Worm (Caenorhabditis elegans) whole organism, L1 larva: ENCODE data around the gene madf-8.

ENCODE experiments used
- aly-2 ChIP-seq: fragments of 150-350 bp; optimal IDR thresholded peaks from 2 replicates; lab custom pipeline; 2014; ENCODE audit warnings: missing biosample characterization, missing genetic modification characterization
- blmp-1 ChIP-seq: fragments of 150-350 bp; optimal IDR thresholded peaks from 2 replicates; lab custom pipeline; 2014; ENCODE audit warnings: missing biosample characterization, missing genetic modification characterization
- dsc-1 ChIP-seq: sonication (generic microtip); optimal IDR thresholded peaks from 2 replicates; lab custom pipeline; 2016; ENCODE audit warnings: mild to moderate bottlenecking, missing genetic modification characterization, missing compliant biosample characterization
- lin-13 ChIP-seq: fragments of 150-350 bp; optimal IDR thresholded peaks from 2 replicates; lab custom pipeline; 2014; ENCODE audit warnings: missing biosample characterization, missing genetic modification reagents, missing genetic modification characterization
- lin-14 ChIP-seq: fragments of 200-800 bp; sonication (Bioruptor generic); optimal IDR thresholded peaks from 2 replicates; lab custom pipeline; 2018; ENCODE audit warnings: mild to moderate bottlenecking, missing genetic modification characterization, moderate library complexity, missing compliant biosample characterization
- lir-3 ChIP-seq: sonication (generic microtip); optimal IDR thresholded peaks from 2 replicates; lab custom pipeline; 2016; ENCODE audit warnings: mild to moderate bottlenecking, missing genetic modification characterization, moderate library complexity, missing compliant biosample characterization; ENCODE audit not compliant: poor library complexity
- nhr-11 ChIP-seq: fragments of 150-350 bp; optimal IDR thresholded peaks from 2 replicates; lab custom pipeline; 2014; ENCODE audit warnings: missing biosample characterization, missing genetic modification characterization
- nhr-237 ChIP-seq: fragments of 150-350 bp; optimal IDR thresholded peaks from 2 replicates; lab custom pipeline; 2014; ENCODE audit warnings: missing biosample characterization, missing genetic modification characterization
- skn-1 ChIP-seq: fragments of 150-350 bp; optimal IDR thresholded peaks from 2 replicates; lab custom pipeline; 2014; ENCODE audit warnings: missing biosample characterization, missing genetic modification characterization

ce11 chrIII:3681351-3681938 is 30.8 kb upstream of the madf-8 start:
- no peak for TF ChIP-seq skn-1 (tag; lab: Kevin White, UChicago)
- TF ChIP-seq lir-3 (tag; lab: Kevin White, UChicago) = no peak
- no peak for TF ChIP-seq nhr-237
- peak; percentile 51 for TF ChIP-seq lin-14 (GFP tag; lab: Kevin White, UChicago)
- no peak for TF ChIP-seq lin-13 (GFP tag; lab: Kevin White, UChicago)
- TF ChIP-seq blmp-1 = peak; percentile 93
- no peak for TF ChIP-seq nhr-11 (tag; lab: Kevin White, UChicago)
- TF ChIP-seq dsc-1 (tag; lab: Kevin White, UChicago) = peak; percentile 24
- TF ChIP-seq aly-2 (tag; lab: Kevin White, UChicago) = no peak
